Fruit fly (Drosophila melanogaster) whole organism, embryonic: ENCODE results near the gene CG7789.

Experiments used
- Adf1 ChIP-seq: fragments of 200-800 bp; sonication (Bioruptor generic); IDR thresholded peaks from 2 replicates; pipeline ENCODE4 v1.3.6; 2022; ENCODE audit warnings: missing biosample characterization, missing genetic modification characterization
- Asciz ChIP-seq: fragments of 200-800 bp; sonication (Bioruptor generic); optimal IDR thresholded peaks from 2 replicates; lab custom pipeline; 2017; ENCODE audit warnings: missing biosample characterization, mild to moderate bottlenecking, missing genetic modification characterization, missing genetic modification reagents
- Bgb ChIP-seq: fragments of 200-800 bp; sonication (Bioruptor generic); IDR thresholded peaks from 2 replicates; pipeline ENCODE4 v1.3.6; 2022; ENCODE audit warnings: missing biosample characterization, missing genetic modification characterization; ENCODE audit not compliant: partially characterized antibody
- CG12155 ChIP-seq: fragments of 200-800 bp; sonication (Bioruptor generic); optimal IDR thresholded peaks from 3 replicates; lab custom pipeline; 2016; ENCODE audit warnings: missing biosample characterization, missing genetic modification characterization
- CG12769 ChIP-seq: fragments of 200-800 bp; sonication (Bioruptor generic); optimal IDR thresholded peaks from 2 replicates; lab custom pipeline; 2019; ENCODE audit warnings: missing biosample characterization, mild to moderate bottlenecking, missing genetic modification characterization, moderate library complexity
- CG14860 ChIP-seq: fragments of 200-800 bp; sonication (Bioruptor generic); IDR thresholded peaks from 3 replicates; pipeline ENCODE4 v1.3.6; 2022; ENCODE audit warnings: missing biosample characterization, missing genetic modification characterization; ENCODE audit not compliant: partially characterized antibody
- CG1603 ChIP-seq: fragments of 200-800 bp; sonication (Bioruptor generic); optimal IDR thresholded peaks from 2 replicates; lab custom pipeline; 2019; ENCODE audit warnings: missing biosample characterization, mild to moderate bottlenecking, missing genetic modification characterization, moderate library complexity
- CG17385 ChIP-seq: fragments of 200-800 bp; sonication (Bioruptor generic); optimal IDR thresholded peaks from 3 replicates; lab custom pipeline; 2018; ENCODE audit warnings: missing biosample characterization, mild to moderate bottlenecking, missing genetic modification characterization
- CG2116 ChIP-seq: fragments of 200-800 bp; sonication (Bioruptor generic); optimal IDR thresholded peaks from 3 replicates; lab custom pipeline; 2018; ENCODE audit warnings: missing biosample characterization, mild to moderate bottlenecking, missing genetic modification characterization
- CG2875 ChIP-seq: fragments of 200-800 bp; sonication (Bioruptor generic); optimal IDR thresholded peaks from 2 replicates; lab custom pipeline; 2017; ENCODE audit warnings: missing biosample characterization, mild to moderate bottlenecking, missing genetic modification characterization, missing genetic modification reagents
- CG30403 ChIP-seq: fragments of 200-800 bp; sonication (Bioruptor generic); optimal IDR thresholded peaks from 3 replicates; lab custom pipeline; 2016; ENCODE audit warnings: missing biosample characterization, missing genetic modification characterization
- CG31224 ChIP-seq: fragments of 200-800 bp; sonication (Bioruptor generic); IDR thresholded peaks from 2 replicates; pipeline ENCODE4 v1.3.6; 2022; ENCODE audit warnings: missing biosample characterization, missing genetic modification characterization
- CG34422 ChIP-seq: fragments of 200-800 bp; sonication (Bioruptor generic); IDR thresholded peaks from 3 replicates; pipeline ENCODE4 v1.3.6; 2022; ENCODE audit warnings: missing biosample characterization, missing genetic modification characterization
- CG3847 ChIP-seq: fragments of 200-800 bp; sonication (Bioruptor generic); IDR thresholded peaks from 2 replicates; pipeline ENCODE4 v1.3.6; 2022; ENCODE audit warnings: missing biosample characterization, missing genetic modification characterization
- CG42726 ChIP-seq: fragments of 200-800 bp; sonication (Bioruptor generic); IDR thresholded peaks from 2 replicates; pipeline ENCODE4 v1.3.6; 2022; ENCODE audit warnings: missing biosample characterization, missing genetic modification characterization; ENCODE audit not compliant: partially characterized antibody
- CG4730 ChIP-seq: fragments of 200-800 bp; sonication (Bioruptor generic); IDR thresholded peaks from 2 replicates; pipeline ENCODE4 v1.3.6; 2022; ENCODE audit warnings: missing biosample characterization, missing genetic modification characterization
- CG5180 ChIP-seq: fragments of 200-800 bp; sonication (Bioruptor generic); optimal IDR thresholded peaks from 3 replicates; lab custom pipeline; 2017; ENCODE audit warnings: missing biosample characterization, missing genetic modification characterization, mild to moderate bottlenecking, moderate library complexity, missing genetic modification reagents
- CG7987 ChIP-seq: fragments of 200-800 bp; sonication (Bioruptor generic); optimal IDR thresholded peaks from 2 replicates; lab custom pipeline; 2018; ENCODE audit warnings: missing biosample characterization, mild to moderate bottlenecking, missing genetic modification characterization, moderate library complexity
- D ChIP-seq, 2 experiments: fragments of 200-800 bp in 1 of 2; fragments of >200 bp in 1 of 2; sonication (Bioruptor generic) in 1 of 2; optimal IDR thresholded peaks; 2 replicates in 1 of 2; 3 replicates in 1 of 2; lab custom pipeline; 2017; ENCODE audit warnings: mild to moderate bottlenecking in 1 of 2, missing biosample characterization in 1 of 2, missing genetic modification characterization in 1 of 2, missing genetic modification reagents in 1 of 2
- Dip3 ChIP-seq: fragments of 200-800 bp; sonication (Bioruptor generic); optimal IDR thresholded peaks from 3 replicates; lab custom pipeline; 2016; ENCODE audit warnings: missing biosample characterization, missing genetic modification characterization
- HHEX ChIP-seq: fragments of 200-800 bp; sonication (Bioruptor generic); optimal IDR thresholded peaks from 3 replicates; lab custom pipeline; 2017; ENCODE audit warnings: missing biosample characterization, mild to moderate bottlenecking, missing genetic modification characterization, missing genetic modification reagents
- Hr78 ChIP-seq, 2 experiments: fragments of 200-800 bp in 1 of 2; fragments of >200 bp in 1 of 2; sonication (Bioruptor generic) in 1 of 2; optimal IDR thresholded peaks; 2 replicates each; lab custom pipeline; 2017 to 2019; ENCODE audit warnings: missing biosample characterization in 2 of 2, missing genetic modification characterization in 2 of 2, mild to moderate bottlenecking in 1 of 2, moderate library complexity in 1 of 2
- Jarid2 ChIP-seq: fragments of 200-800 bp; sonication (Bioruptor generic); optimal IDR thresholded peaks from 3 replicates; lab custom pipeline; 2017; ENCODE audit warnings: mild to moderate bottlenecking, missing biosample characterization, missing genetic modification reagents, missing genetic modification characterization
- Max ChIP-seq: fragments of 200-800 bp; sonication (Bioruptor generic); optimal IDR thresholded peaks from 2 replicates; lab custom pipeline; 2016; ENCODE audit warnings: missing biosample characterization, mild to moderate bottlenecking, missing genetic modification characterization
- Opbp ChIP-seq: fragments of 200-800 bp; sonication (Bioruptor generic); IDR thresholded peaks from 3 replicates; pipeline ENCODE4 v1.3.6; 2022; ENCODE audit warnings: missing biosample characterization, missing genetic modification characterization; ENCODE audit not compliant: partially characterized antibody
- Stat92E ChIP-seq, 3 experiments: fragments of >200 bp in 2 of 3; fragments of 200-800 bp in 1 of 3; sonication (Bioruptor generic) in 1 of 3; optimal IDR thresholded peaks; 2 replicates each; lab custom pipeline; 2017 to 2019; ENCODE audit warnings: missing biosample characterization in 3 of 3, missing genetic modification characterization in 3 of 3, mild to moderate bottlenecking in 1 of 3, moderate library complexity in 1 of 3
- amos ChIP-seq: fragments of 200-800 bp; sonication (Bioruptor generic); IDR thresholded peaks from 2 replicates; pipeline ENCODE4 v1.3.6; 2022; ENCODE audit warnings: missing biosample characterization, missing genetic modification characterization; ENCODE audit not compliant: partially characterized antibody
- chinmo ChIP-seq: fragments of 200-800 bp; sonication (Bioruptor generic); IDR thresholded peaks from 4 replicates; pipeline ENCODE4 v1.3.6; 2022; ENCODE audit warnings: missing biosample characterization, missing genetic modification characterization; ENCODE audit not compliant: partially characterized antibody
- crp ChIP-seq, 2 experiments: fragments of 200-800 bp; sonication (Bioruptor generic); optimal IDR thresholded peaks; 2 replicates in 1 of 2; 3 replicates in 1 of 2; lab custom pipeline; 2017; ENCODE audit warnings: missing biosample characterization in 2 of 2, missing genetic modification characterization in 2 of 2, mild to moderate bottlenecking in 1 of 2, moderate library complexity in 1 of 2
- esg ChIP-seq: fragments of 200-800 bp; sonication (Bioruptor generic); conservative IDR thresholded peaks from 2 replicates; pipeline ENCODE4 v1.3.6; 2022; ENCODE audit warnings: missing biosample characterization, missing genetic modification characterization
- ewg ChIP-seq: fragments of 200-800 bp; sonication (Bioruptor generic); optimal IDR thresholded peaks from 3 replicates; lab custom pipeline; 2017; ENCODE audit warnings: mild to moderate bottlenecking, missing biosample characterization, missing genetic modification reagents, missing genetic modification characterization
- gro ChIP-seq: fragments of 200-800 bp; sonication (Bioruptor generic); optimal IDR thresholded peaks from 2 replicates; lab custom pipeline; 2016; ENCODE audit warnings: missing biosample characterization, missing genetic modification characterization
- gt ChIP-seq: fragments of 200-800 bp; sonication (Bioruptor generic); IDR thresholded peaks from 2 replicates; pipeline ENCODE4 v1.3.6; 2022; ENCODE audit warnings: missing biosample characterization, missing genetic modification characterization
- ind ChIP-seq: fragments of 200-800 bp; sonication (Bioruptor generic); optimal IDR thresholded peaks from 3 replicates; lab custom pipeline; 2016; ENCODE audit warnings: missing biosample characterization, missing genetic modification characterization
- kah ChIP-seq: fragments of 200-800 bp; sonication (Bioruptor generic); optimal IDR thresholded peaks from 2 replicates; lab custom pipeline; 2018; ENCODE audit warnings: missing biosample characterization, mild to moderate bottlenecking, missing genetic modification characterization
- kni ChIP-seq: fragments of 200-800 bp; sonication (Bioruptor generic); optimal IDR thresholded peaks from 3 replicates; lab custom pipeline; 2017; ENCODE audit warnings: mild to moderate bottlenecking, missing biosample characterization, missing genetic modification reagents, missing genetic modification characterization
- lbe ChIP-seq: fragments of 200-800 bp; sonication (Bioruptor generic); optimal IDR thresholded peaks from 2 replicates; lab custom pipeline; 2016; ENCODE audit warnings: missing biosample characterization, mild to moderate bottlenecking, missing genetic modification characterization
- nom ChIP-seq: fragments of 200-800 bp; sonication (Bioruptor generic); optimal IDR thresholded peaks from 2 replicates; lab custom pipeline; 2017; ENCODE audit warnings: missing biosample characterization, missing genetic modification characterization, mild to moderate bottlenecking, moderate library complexity, missing genetic modification reagents
- p53 ChIP-seq: fragments of 200-800 bp; sonication (Bioruptor generic); optimal IDR thresholded peaks from 2 replicates; lab custom pipeline; 2016; ENCODE audit warnings: missing biosample characterization, missing genetic modification characterization
- pfk ChIP-seq: fragments of 200-800 bp; sonication (Bioruptor generic); optimal IDR thresholded peaks from 2 replicates; lab custom pipeline; 2018; ENCODE audit warnings: missing biosample characterization, mild to moderate bottlenecking, missing genetic modification characterization, moderate library complexity
- pros ChIP-seq: fragments of 200-800 bp; sonication (Bioruptor generic); optimal IDR thresholded peaks from 3 replicates; lab custom pipeline; 2019; ENCODE audit warnings: missing biosample characterization, mild to moderate bottlenecking, missing genetic modification characterization, moderate library complexity
- slbo ChIP-seq: fragments of 200-800 bp; sonication (Bioruptor generic); IDR thresholded peaks from 2 replicates; pipeline ENCODE4 v1.3.6; 2022; ENCODE audit warnings: missing biosample characterization, missing genetic modification characterization
- sqz ChIP-seq: fragments of 200-800 bp; sonication (Bioruptor generic); optimal IDR thresholded peaks from 3 replicates; lab custom pipeline; 2018; ENCODE audit warnings: missing biosample characterization, mild to moderate bottlenecking, missing genetic modification characterization
- tap ChIP-seq: fragments of 200-800 bp; optimal IDR thresholded peaks from 3 replicates; lab custom pipeline; 2019; ENCODE audit warnings: missing biosample characterization, mild to moderate bottlenecking, missing genetic modification characterization, moderate library complexity
- wor ChIP-seq: fragments of 200-800 bp; sonication (Bioruptor generic); IDR thresholded peaks from 2 replicates; pipeline ENCODE4 v1.3.6; 2022; ENCODE audit warnings: missing biosample characterization, missing genetic modification characterization
- zfh1 ChIP-seq: fragments of 200-800 bp; sonication (Bioruptor generic); IDR thresholded peaks from 3 replicates; pipeline ENCODE4 v1.3.6; 2022; ENCODE audit warnings: missing biosample characterization, missing genetic modification characterization

The CG7789 gene

DNA sequence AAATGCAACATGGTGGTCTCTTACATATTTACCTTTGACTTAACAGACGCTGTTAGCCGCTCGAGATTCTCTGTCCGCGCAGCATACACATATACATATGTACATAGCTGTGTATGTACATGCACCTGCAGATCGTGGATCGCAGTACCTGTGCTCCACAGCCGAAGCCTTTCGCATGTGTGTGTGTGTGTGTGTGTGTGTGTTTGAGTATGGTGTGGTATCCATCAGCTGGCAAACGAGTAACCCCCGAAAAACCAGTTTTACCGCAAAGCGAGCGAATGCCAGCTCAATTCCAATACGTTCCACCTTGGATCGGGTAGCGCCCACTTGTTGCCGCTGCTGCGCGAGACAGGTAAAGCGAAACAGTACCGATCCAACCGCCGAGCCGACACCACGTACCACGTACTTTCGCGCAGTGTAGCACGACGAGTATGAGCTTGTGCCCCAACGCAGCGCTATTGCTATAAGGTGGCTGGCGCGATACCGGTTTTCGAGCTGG, 38.3 kb downstream of the CG7789 start, which contains the start of gene Cad99C (continued):
- TF ChIP-seq CG17385 = peak; percentile 1
- no peak for TF ChIP-seq ewg (GFP tag; lab: Kevin White, UChicago)
- TF ChIP-seq Opbp (GFP tag; lab: Robert Waterston, UW) = peak; percentile 57; the same call in 2 of the 3 replicates
- peak; percentile 60 for TF ChIP-seq p53 (GFP tag; lab: Kevin White, UChicago)
- TF ChIP-seq esg (GFP tag; lab: Robert Waterston, UW) = peak; percentile 38; the same call in 1 of the 2 replicates
- TF ChIP-seq pros = peak; percentile 62
- TF ChIP-seq CG5180 (GFP tag; lab: Kevin White, UChicago) = peak; percentile 66
- TF ChIP-seq Adf1 (GFP tag; lab: Robert Waterston, UW) = peak; percentile 36; the same call in 1 of the 2 replicates
- no peak for TF ChIP-seq Asciz (GFP tag; lab: Kevin White, UChicago)
- no peak for TF ChIP-seq CG4730 (GFP tag; lab: Robert Waterston, UW)
- 0 out of 2 replicates have a peak, but pooled peaks have one; percentile 15 for TF ChIP-seq CG31224
- no peak for TF ChIP-seq sqz (GFP tag; lab: Kevin White, UChicago)
- no peak for TF ChIP-seq CG1603 (tag; lab: Kevin White, UChicago)
- no peak for TF ChIP-seq Max (GFP tag; lab: Kevin White, UChicago)
- 0 out of 3 replicates have a peak, but pooled peaks have one; percentile 38 for TF ChIP-seq CG34422 (GFP tag; lab: Robert Waterston, UW)
- peak; percentile 44; the same call in 1 of the 2 replicates for TF ChIP-seq Bgb (GFP tag; lab: Robert Waterston, UW)
- TF ChIP-seq CG12769 = peak; percentile 50
- peak; percentile 90 for TF ChIP-seq Jarid2
- TF ChIP-seq crp (GFP tag; optimal IDR thresholded peaks at IDR 0.05; lab: Kevin White, UChicago) = peak in 1 of 2 experiments; percentile 59
- TF ChIP-seq tap (tag; lab: Kevin White, UChicago) = no peak
- peak; percentile 16; the same call in 1 of the 2 replicates for TF ChIP-seq slbo (GFP tag; lab: Robert Waterston, UW)
- peak; percentile 31 for TF ChIP-seq HHEX (GFP tag; lab: Kevin White, UChicago)
- TF ChIP-seq gt = no peak
- TF ChIP-seq CG14860 (GFP tag; lab: Robert Waterston, UW) = no peak
- no peak for TF ChIP-seq CG2116 (GFP tag; lab: Kevin White, UChicago)
- TF ChIP-seq Hr78 (GFP tag; optimal IDR thresholded peaks at IDR 0.05; lab: Kevin White, UChicago) = peak in 1 of 2 experiments; percentile 27
- peak; percentile 24 for TF ChIP-seq CG12155 (GFP tag; lab: Kevin White, UChicago)
- TF ChIP-seq amos = peak; percentile 39; the same call in 1 of the 2 replicates
- TF ChIP-seq lbe (GFP tag; lab: Kevin White, UChicago) = peak; percentile 18
- 0 out of 3 replicates have a peak, but pooled peaks have one; percentile 16 for TF ChIP-seq zfh1
- peak; percentile 89 for TF ChIP-seq kah (GFP tag; lab: Kevin White, UChicago)
- peak; percentile 50 for TF ChIP-seq nom (GFP tag; lab: Kevin White, UChicago)
- TF ChIP-seq chinmo = peak; percentile 98
- no peak for TF ChIP-seq ind (GFP tag; lab: Kevin White, UChicago)
- 0 out of 2 replicates have a peak, but pooled peaks have one; percentile 15 for TF ChIP-seq CG3847 (GFP tag; lab: Robert Waterston, UW)
- TF ChIP-seq pfk (GFP tag; lab: Kevin White, UChicago) = peak; percentile 92
- TF ChIP-seq Stat92E (GFP tag; optimal IDR thresholded peaks at IDR 0.05; lab: Kevin White, UChicago) = peak in 1 of 3 experiments; percentile 76
- no peak for TF ChIP-seq Dip3 (GFP tag; lab: Kevin White, UChicago)
- no peak for TF ChIP-seq CG30403 (GFP tag; lab: Kevin White, UChicago)
- no peak for TF ChIP-seq gro (GFP tag; lab: Kevin White, UChicago)
- peak; percentile 38 for TF ChIP-seq CG7987 (GFP tag; lab: Kevin White, UChicago)
- TF ChIP-seq wor (GFP tag; lab: Robert Waterston, UW) = no peak
- peak; percentile 68 for TF ChIP-seq D (optimal IDR thresholded peaks at IDR 0.05; lab: Kevin White, UChicago)
- TF ChIP-seq D (GFP tag; optimal IDR thresholded peaks at IDR 0.05; lab: Kevin White, UChicago) = no peak
- 0 out of 2 replicates have a peak, but pooled peaks have one; percentile 9 for TF ChIP-seq CG42726
- peak; percentile 95 for TF ChIP-seq kni (GFP tag; lab: Kevin White, UChicago)
- no peak for TF ChIP-seq CG2875 (GFP tag; lab: Kevin White, UChicago)
